Fruit fly (Drosophila melanogaster): ENCODE results near the gene CG33159.

CG33159 gene

dm6 chr3L:3249997-3250774 is 45.9 kb upstream of the CG33159 start (continued):
- peak; percentile 86 for TF ChIP-seq oc (tag; optimal IDR thresholded peaks at IDR 0.05)
- no peak for TF ChIP-seq CG42726 (GFP tag; IDR thresholded peaks at IDR 0.05; ENCODE audit: partially characterized antibody)
- TF ChIP-seq klu (GFP tag; IDR thresholded peaks at IDR 0.05), result peak; percentile 88
- TF ChIP-seq CG8388 (GFP tag; optimal IDR thresholded peaks at IDR 0.05), result peak; percentile 93
- peak; percentile 84 for TF ChIP-seq da (GFP tag; optimal IDR thresholded peaks at IDR 0.05)
- TF ChIP-seq seq (GFP tag; IDR thresholded peaks at IDR 0.05), result peak; percentile 82
- TF ChIP-seq CG4328 (GFP tag; optimal IDR thresholded peaks at IDR 0.05), result peak; percentile 92
- peak; percentile 97 for TF ChIP-seq Hsf (GFP tag; optimal IDR thresholded peaks at IDR 0.05)
- TF ChIP-seq CG2889 (GFP tag; IDR thresholded peaks at IDR 0.05), result peak; percentile 85
- TF ChIP-seq mirr (GFP tag; optimal IDR thresholded peaks at IDR 0.05), result peak; percentile 59
- TF ChIP-seq twi (tag; optimal IDR thresholded peaks at IDR 0.05), result peak; percentile 93
- TF ChIP-seq Sox102F (GFP tag; optimal IDR thresholded peaks at IDR 0.05), result peak; percentile 94
- peak; percentile 76; the same call in 1 of the 2 replicates for TF ChIP-seq CG32767 (GFP tag; IDR thresholded peaks at IDR 0.05)
- TF ChIP-seq CG13296 (GFP tag; optimal IDR thresholded peaks at IDR 0.05), result peak; percentile 90
- peak; percentile 70; the same call in 2 of the 3 replicates for TF ChIP-seq Dbx (GFP tag; IDR thresholded peaks at IDR 0.05)
- TF ChIP-seq ash1 (GFP tag; optimal IDR thresholded peaks at IDR 0.05), result no peak
- no peak for TF ChIP-seq CG8765 (GFP tag; IDR thresholded peaks at IDR 0.05)
- TF ChIP-seq CrebB (tag; optimal IDR thresholded peaks at IDR 0.05), result peak; percentile 68
- peak; percentile 98 for TF ChIP-seq CG8924 (tag; optimal IDR thresholded peaks at IDR 0.05)
- peak; percentile 89 for TF ChIP-seq CG10267 (tag; optimal IDR thresholded peaks at IDR 0.05)
- no peak for TF ChIP-seq Doc2 (GFP tag; IDR thresholded peaks at IDR 0.05)
- TF ChIP-seq Ravus (GFP tag; IDR thresholded peaks at IDR 0.05), result peak; percentile 49
- TF ChIP-seq CG6813 (GFP tag; optimal IDR thresholded peaks at IDR 0.05), result peak; percentile 84
- TF ChIP-seq Pdp1 (GFP tag; optimal IDR thresholded peaks at IDR 0.05), result peak; percentile 92 to 96
- peak; percentile 95 for TF ChIP-seq zfh2 (GFP tag; optimal IDR thresholded peaks at IDR 0.05)
- TF ChIP-seq CG11504 (tag; optimal IDR thresholded peaks at IDR 0.05), result peak; percentile 95
- TF ChIP-seq sens-2 (GFP tag; IDR thresholded peaks at IDR 0.05), result no peak; the same call in 1 of the 2 replicates
- peak; percentile 59 for TF ChIP-seq peb (GFP tag; IDR thresholded peaks at IDR 0.05)
- peak; percentile 81 for TF ChIP-seq CG5180 (GFP tag; optimal IDR thresholded peaks at IDR 0.05)
- TF ChIP-seq CG33557 (GFP tag; optimal IDR thresholded peaks at IDR 0.05), result peak; percentile 93
- TF ChIP-seq CG18599 (GFP tag; optimal IDR thresholded peaks at IDR 0.05), result peak; percentile 93
- TF ChIP-seq CG14050 (GFP tag; IDR thresholded peaks at IDR 0.05), result peak; percentile 60; the same call in 2 of the 3 replicates
- peak; percentile 71 for TF ChIP-seq TFAM (GFP tag; optimal IDR thresholded peaks at IDR 0.05)
- peak; percentile 96 for TF ChIP-seq CG9609 (GFP tag; optimal IDR thresholded peaks at IDR 0.05)
- TF ChIP-seq otp (GFP tag; IDR thresholded peaks at IDR 0.05), result peak; percentile 77
- TF ChIP-seq Optix (GFP tag; IDR thresholded peaks at IDR 0.05), result peak; percentile 77
- peak; percentile 41 for TF ChIP-seq Sry-β (GFP tag; optimal IDR thresholded peaks at IDR 0.05)
- peak; percentile 58; the same call in 1 of the 2 replicates for TF ChIP-seq tna (GFP tag; IDR thresholded peaks at IDR 0.05; ENCODE audit: partially characterized antibody)
- peak; percentile 67 for TF ChIP-seq CG12071 (GFP tag; optimal IDR thresholded peaks at IDR 0.05)
- no peak for TF ChIP-seq CG8478 (optimal IDR thresholded peaks at IDR 0.05)
- peak; percentile 94 for TF ChIP-seq Hmr (GFP tag; optimal IDR thresholded peaks at IDR 0.05)
- peak; percentile 95 for TF ChIP-seq CG12104 (GFP tag; optimal IDR thresholded peaks at IDR 0.05)
- TF ChIP-seq CG3838 (GFP tag; optimal IDR thresholded peaks at IDR 0.05), result peak; percentile 90
- peak; percentile 91 for TF ChIP-seq zf30C (GFP tag; optimal IDR thresholded peaks at IDR 0.05)
- peak; percentile 93 for TF ChIP-seq lmd (GFP tag; IDR thresholded peaks at IDR 0.05)
- TF ChIP-seq CG6254 (GFP tag; optimal IDR thresholded peaks at IDR 0.05), result peak; percentile 87
- TF ChIP-seq NfI (GFP tag; optimal IDR thresholded peaks at IDR 0.05), result peak; percentile 93
- peak; percentile 87 for TF ChIP-seq al (GFP tag; IDR thresholded peaks at IDR 0.05)
- TF ChIP-seq Hand (GFP tag; optimal IDR thresholded peaks at IDR 0.05), result peak; percentile 90
